Fruit fly (Drosophila melanogaster): ENCODE data around the gene dlt.

Gene dlt

dm6 chr3L:1742552-1743097 lies 52.5 kb downstream of the dlt start:
- TF ChIP-seq CG13204 (GFP tag; optimal IDR thresholded peaks at IDR 0.05), result peak; percentile 44
- no peak for TF ChIP-seq CG8301 (tag; optimal IDR thresholded peaks at IDR 0.05)
- peak; percentile 43 for TF ChIP-seq EcR (GFP tag; optimal IDR thresholded peaks at IDR 0.05)

dm6 chr3L:1741655-1742551 lies 53.2 kb downstream of the dlt start:
- TF ChIP-seq CG10348 (GFP tag; IDR thresholded peaks at IDR 0.05) (no peak), CG8301 (tag; optimal IDR thresholded peaks at IDR 0.05) (no peak), CG14655 (GFP tag; optimal IDR thresholded peaks at IDR 0.05) (no peak), CG34367 (tag; optimal IDR thresholded peaks at IDR 0.05) (no peak), D1 (tag; optimal IDR thresholded peaks at IDR 0.05) (no peak), CG17806 (tag; optimal IDR thresholded peaks at IDR 0.05) (no peak), Pif1A (GFP tag; optimal IDR thresholded peaks at IDR 0.05) (no peak), CG15710 (tag; optimal IDR thresholded peaks at IDR 0.05) (no peak), Pif1B (GFP tag; optimal IDR thresholded peaks at IDR 0.05) (no peak), CG8159 (tag; optimal IDR thresholded peaks at IDR 0.05) (no peak), EcR (GFP tag; optimal IDR thresholded peaks at IDR 0.05) (no peak), CG4496 (GFP tag; IDR thresholded peaks at IDR 0.05) (no peak), CG13204 (GFP tag; optimal IDR thresholded peaks at IDR 0.05) (no peak), Ets98B (GFP tag; IDR thresholded peaks at IDR 0.05) (no peak), rn (GFP tag; IDR thresholded peaks at IDR 0.05) (no peak), Snoo (tag; optimal IDR thresholded peaks at IDR 0.05) (no peak), CG9948 (tag; optimal IDR thresholded peaks at IDR 0.05) (no peak), CG12605 (GFP tag; IDR thresholded peaks at IDR 0.05) (no peak), CG32121 (GFP tag; IDR thresholded peaks at IDR 0.05) (no peak), fd96Ca (GFP tag; IDR thresholded peaks at IDR 0.05) (no peak)

- TF ChIP-seq CG32121 (GFP tag; IDR thresholded peaks at IDR 0.05), result 0 out of 2 replicates have a peak, but pooled peaks have one; percentile 16
- no peak for TF ChIP-seq CG17806 (tag; optimal IDR thresholded peaks at IDR 0.05)
- peak; percentile 34 for TF ChIP-seq Pif1A (GFP tag; optimal IDR thresholded peaks at IDR 0.05)
- no peak for TF ChIP-seq CG9948 (tag; optimal IDR thresholded peaks at IDR 0.05)
- no peak for TF ChIP-seq Pif1B (GFP tag; optimal IDR thresholded peaks at IDR 0.05)
- TF ChIP-seq D1 (tag; optimal IDR thresholded peaks at IDR 0.05), result no peak
- TF ChIP-seq Ets98B (GFP tag; IDR thresholded peaks at IDR 0.05), result peak; percentile 20
- no peak for TF ChIP-seq EcR (GFP tag; optimal IDR thresholded peaks at IDR 0.05)
- no peak for TF ChIP-seq rn (GFP tag; IDR thresholded peaks at IDR 0.05)
- no peak for TF ChIP-seq Snoo (tag; optimal IDR thresholded peaks at IDR 0.05)
- peak; percentile 12 for TF ChIP-seq CG8159 (tag; optimal IDR thresholded peaks at IDR 0.05)
- TF ChIP-seq CG10348 (GFP tag; IDR thresholded peaks at IDR 0.05), result no peak
- no peak for TF ChIP-seq CG14655 (GFP tag; optimal IDR thresholded peaks at IDR 0.05)
- TF ChIP-seq fd96Ca (GFP tag; IDR thresholded peaks at IDR 0.05), result 0 out of 3 replicates have a peak, but pooled peaks have one; percentile 36
- TF ChIP-seq gl (tag; optimal IDR thresholded peaks at IDR 0.05), result no peak
- no peak for TF ChIP-seq CG12605 (GFP tag; IDR thresholded peaks at IDR 0.05)
- no peak for TF ChIP-seq CG34367 (tag; optimal IDR thresholded peaks at IDR 0.05)
- TF ChIP-seq CG15710 (tag; optimal IDR thresholded peaks at IDR 0.05), result no peak
- peak; percentile 41 for TF ChIP-seq CG8301 (tag; optimal IDR thresholded peaks at IDR 0.05)
- TF ChIP-seq CG13204 (GFP tag; optimal IDR thresholded peaks at IDR 0.05), result no peak
- TF ChIP-seq CG4496 (GFP tag; IDR thresholded peaks at IDR 0.05), result no peak
Measured at dm6 chr3L:1741107-1741506, 54.0 kb downstream of the dlt start.

dm6 chr3L:1740129-1740975 lies 54.8 kb downstream of the dlt start:
- TF ChIP-seq EcR (GFP tag; optimal IDR thresholded peaks at IDR 0.05) (no peak), CG15710 (tag; optimal IDR thresholded peaks at IDR 0.05) (peak; percentile 14), CG8159 (tag; optimal IDR thresholded peaks at IDR 0.05) (no peak), Pif1A (GFP tag; optimal IDR thresholded peaks at IDR 0.05) (peak; percentile 57), CG4496 (GFP tag; IDR thresholded peaks at IDR 0.05) (peak; percentile 71), CG9948 (tag; optimal IDR thresholded peaks at IDR 0.05) (peak; percentile 8), CG17806 (tag; optimal IDR thresholded peaks at IDR 0.05) (no peak), CG32121 (GFP tag; IDR thresholded peaks at IDR 0.05) (peak; percentile 69), Ets98B (GFP tag; IDR thresholded peaks at IDR 0.05) (peak; percentile 54; the same call in 1 of the 2 replicates), CG8301 (tag; optimal IDR thresholded peaks at IDR 0.05) (no peak), CG12605 (GFP tag; IDR thresholded peaks at IDR 0.05) (no peak), CG34367 (tag; optimal IDR thresholded peaks at IDR 0.05) (peak; percentile 18), CG10348 (GFP tag; IDR thresholded peaks at IDR 0.05) (0 out of 2 replicates have a peak, but pooled peaks have one; percentile 34), rn (GFP tag; IDR thresholded peaks at IDR 0.05) (0 out of 2 replicates have a peak, but pooled peaks have one; percentile 15), CG13204 (GFP tag; optimal IDR thresholded peaks at IDR 0.05) (no peak), CG14655 (GFP tag; optimal IDR thresholded peaks at IDR 0.05) (no peak), fd96Ca (GFP tag; IDR thresholded peaks at IDR 0.05) (peak; percentile 81), Pif1B (GFP tag; optimal IDR thresholded peaks at IDR 0.05) (no peak), D1 (tag; optimal IDR thresholded peaks at IDR 0.05) (no peak), Snoo (tag; optimal IDR thresholded peaks at IDR 0.05) (no peak), gl (tag; optimal IDR thresholded peaks at IDR 0.05) (no peak)

Measured in whole organism, pupa.